Worm (Caenorhabditis elegans) whole organism, young adult: ENCODE results near the gene scav-1.

Source experiments
- B0019.2 ChIP-seq: fragments of 200-800 bp; sonication (Bioruptor generic); conservative IDR thresholded peaks from 2 replicates; pipeline ENCODE4 v1.3.6; 2022; ENCODE audit warnings: missing genetic modification reagents, missing genetic modification characterization, missing compliant biosample characterization
- B0035.1 ChIP-seq: sonication (generic microtip); optimal IDR thresholded peaks from 2 replicates; lab custom pipeline; 2016; ENCODE audit warnings: missing genetic modification characterization, mild to moderate bottlenecking, missing compliant biosample characterization, missing genotype, missing genetic modification reagents
- B0336.3 ChIP-seq: fragments of 200-800 bp; sonication (Bioruptor generic); IDR thresholded peaks from 2 replicates; pipeline ENCODE4 v1.3.6; 2022; ENCODE audit warnings: missing genetic modification characterization, missing compliant biosample characterization
- C17E4.6 ChIP-seq: fragments of 200-800 bp; sonication (Bioruptor generic); IDR thresholded peaks from 2 replicates; pipeline ENCODE4 v1.3.6; 2022; ENCODE audit warnings: missing genetic modification reagents, missing genetic modification characterization, missing compliant biosample characterization
- D2030.7 ChIP-seq: fragments of 200-800 bp; sonication (Bioruptor generic); IDR thresholded peaks from 2 replicates; pipeline ENCODE4 v1.3.6; 2022; ENCODE audit warnings: missing genetic modification reagents, missing genetic modification characterization, missing compliant biosample characterization
- F49E8.2 ChIP-seq: sonication (generic microtip); optimal IDR thresholded peaks from 3 replicates; lab custom pipeline; 2017; ENCODE audit warnings: missing genetic modification characterization, mild to moderate bottlenecking, missing compliant biosample characterization, antibody characterized with exemption, moderate library complexity; ENCODE audit not compliant: insufficient read depth
- T26A5.8 ChIP-seq: sonication (generic microtip); optimal IDR thresholded peaks from 2 replicates; lab custom pipeline; 2016; ENCODE audit warnings: missing genetic modification characterization, missing compliant biosample characterization
- Y53G8AR.9 ChIP-seq: fragments of 200-800 bp; sonication (Bioruptor generic); conservative IDR thresholded peaks from 2 replicates; pipeline ENCODE4 v1.3.6; 2022; ENCODE audit warnings: missing genetic modification reagents, missing genetic modification characterization, missing compliant biosample characterization
- attf-5 ChIP-seq: fragments of 200-800 bp; sonication (Bioruptor generic); optimal IDR thresholded peaks from 2 replicates; lab custom pipeline; 2018; ENCODE audit warnings: mild to moderate bottlenecking, missing genetic modification characterization, missing compliant biosample characterization
- bed-2 ChIP-seq: fragments of 200-800 bp; sonication (Bioruptor generic); IDR thresholded peaks from 2 replicates; pipeline ENCODE4 v1.3.6; 2022; ENCODE audit warnings: missing genetic modification reagents, missing genetic modification characterization, missing compliant biosample characterization
- cebp-1 ChIP-seq, 2 experiments: fragments of 200-800 bp in 1 of 2; sonication (Bioruptor generic) in 1 of 2; sonication (generic microtip) in 1 of 2; IDR thresholded peaks in 1 of 2; optimal IDR thresholded peaks in 1 of 2; 2 replicates each; pipeline versions ENCODE4 v1.3.6 to Lab custom; 2017 to 2022; ENCODE audit warnings: missing compliant biosample characterization in 2 of 2, missing genetic modification characterization in 2 of 2, mild to moderate bottlenecking in 1 of 2, missing genetic modification reagents in 1 of 2, moderate library complexity in 1 of 2
- chd-7 ChIP-seq: sonication (generic microtip); optimal IDR thresholded peaks from 2 replicates; lab custom pipeline; 2016; ENCODE audit warnings: mild to moderate bottlenecking, missing genetic modification characterization, moderate library complexity, missing compliant biosample characterization
- dox-1 ChIP-seq: fragments of 200-800 bp; sonication (Bioruptor generic); IDR thresholded peaks from 2 replicates; pipeline ENCODE4 v1.3.6; 2022; ENCODE audit warnings: missing genetic modification reagents, missing genetic modification characterization, missing compliant biosample characterization
- dpl-1 ChIP-seq: fragments of 150-350 bp; optimal IDR thresholded peaks from 2 replicates; lab custom pipeline; 2014; ENCODE audit warnings: missing biosample characterization, missing genetic modification reagents, missing genetic modification characterization
- efl-1 ChIP-seq: fragments of 150-350 bp; optimal IDR thresholded peaks from 2 replicates; lab custom pipeline; 2014; ENCODE audit warnings: missing biosample characterization, missing genetic modification reagents, missing genetic modification characterization
- ets-4 ChIP-seq: fragments of 200-800 bp; sonication (Bioruptor generic); optimal IDR thresholded peaks from 2 replicates; lab custom pipeline; 2018; ENCODE audit warnings: mild to moderate bottlenecking, missing genetic modification characterization, missing compliant biosample characterization
- fkh-3 ChIP-seq: sonication (generic microtip); optimal IDR thresholded peaks from 2 replicates; lab custom pipeline; 2016; ENCODE audit warnings: mild to moderate bottlenecking, missing genetic modification characterization, missing compliant biosample characterization
- hmg-1.2 ChIP-seq: fragments of 200-800 bp; sonication (Bioruptor generic); IDR thresholded peaks from 2 replicates; pipeline ENCODE4 v1.3.6; 2022; ENCODE audit warnings: missing genetic modification reagents, missing genetic modification characterization, missing compliant biosample characterization
- hsf-1 ChIP-seq: fragments of 200-800 bp; sonication (Bioruptor generic); IDR thresholded peaks from 2 replicates; pipeline ENCODE4 v1.3.6; 2022; ENCODE audit warnings: missing genetic modification reagents, missing genetic modification characterization, missing compliant biosample characterization
- lin-40 ChIP-seq: sonication (generic microtip); optimal IDR thresholded peaks from 2 replicates; lab custom pipeline; 2016; ENCODE audit warnings: missing genetic modification characterization, mild to moderate bottlenecking, missing compliant biosample characterization, missing genotype, missing genetic modification reagents
- lsy-27 ChIP-seq: sonication (generic microtip); optimal IDR thresholded peaks from 2 replicates; lab custom pipeline; 2017; ENCODE audit warnings: missing genetic modification characterization, mild to moderate bottlenecking, missing compliant biosample characterization, antibody characterized with exemption, missing genotype, borderline replicate concordance; ENCODE audit not compliant: insufficient read depth
- madf-6 ChIP-seq: fragments of 200-800 bp; sonication (Bioruptor generic); IDR thresholded peaks from 2 replicates; pipeline ENCODE4 v1.3.6; 2022; ENCODE audit warnings: missing genetic modification reagents, missing genetic modification characterization, missing compliant biosample characterization
- madf-8 ChIP-seq: fragments of 200-800 bp; sonication (Bioruptor generic); conservative IDR thresholded peaks from 2 replicates; pipeline ENCODE4 v1.3.6; 2022; ENCODE audit warnings: missing genetic modification reagents, missing genetic modification characterization, missing compliant biosample characterization
- mcd-1 ChIP-seq: fragments of 200-800 bp; sonication (Bioruptor generic); IDR thresholded peaks from 2 replicates; pipeline ENCODE4 v1.3.6; 2022; ENCODE audit warnings: missing genetic modification reagents, missing genetic modification characterization, missing compliant biosample characterization
- mes-4 ChIP-seq: sonication (generic microtip); optimal IDR thresholded peaks from 2 replicates; lab custom pipeline; 2016; ENCODE audit warnings: missing genotype, missing genetic modification characterization, missing compliant biosample characterization
- nfya-2 ChIP-seq: fragments of 200-800 bp; sonication (Bioruptor generic); IDR thresholded peaks from 2 replicates; pipeline ENCODE4 v1.3.6; 2022; ENCODE audit warnings: missing genetic modification reagents, missing genetic modification characterization, missing compliant biosample characterization
- nhr-80 ChIP-seq: sonication (generic microtip); optimal IDR thresholded peaks from 2 replicates; lab custom pipeline; 2016; ENCODE audit warnings: missing genetic modification characterization, missing compliant biosample characterization
- pbrm-1 ChIP-seq: fragments of 200-800 bp; sonication (Bioruptor generic); IDR thresholded peaks from 2 replicates; pipeline ENCODE4 v1.3.6; 2022; ENCODE audit warnings: missing genetic modification reagents, missing genetic modification characterization, missing compliant biosample characterization
- rcor-1 ChIP-seq: fragments of 200-800 bp; sonication (Bioruptor generic); IDR thresholded peaks from 2 replicates; pipeline ENCODE4 v1.3.6; 2022; ENCODE audit warnings: missing genetic modification reagents, missing genetic modification characterization, missing compliant biosample characterization
- snpc-3.4 ChIP-seq: sonication (generic microtip); optimal IDR thresholded peaks from 2 replicates; lab custom pipeline; 2017; ENCODE audit warnings: missing genetic modification characterization, mild to moderate bottlenecking, missing compliant biosample characterization, antibody characterized with exemption, moderate library complexity, missing genotype, missing genetic modification reagents
- snpc-4 ChIP-seq, 5 experiments: fragments of 150-350 bp in 1 of 5; sonication (generic microtip) in 4 of 5; optimal IDR thresholded peaks; 2 replicates each; lab custom pipeline; 2014 to 2018; ENCODE audit warnings: missing genetic modification characterization in 5 of 5, missing biosample characterization in 3 of 5, antibody characterized with exemption in 2 of 5, mild to moderate bottlenecking in 2 of 5, missing compliant biosample characterization in 2 of 5, missing genotype in 2 of 5, moderate library complexity in 2 of 5, missing genetic modification reagents in 1 of 5
- somi-1 ChIP-seq: fragments of 200-800 bp; sonication (Bioruptor generic); optimal IDR thresholded peaks from 2 replicates; lab custom pipeline; 2018; ENCODE audit warnings: mild to moderate bottlenecking, missing genetic modification characterization, missing compliant biosample characterization
- sptf-2 ChIP-seq: fragments of 200-800 bp; sonication (Bioruptor generic); optimal IDR thresholded peaks from 2 replicates; lab custom pipeline; 2018; ENCODE audit warnings: mild to moderate bottlenecking, missing genetic modification characterization, missing compliant biosample characterization
- tlf-1 ChIP-seq: fragments of 200-800 bp; sonication (Bioruptor generic); optimal IDR thresholded peaks from 2 replicates; lab custom pipeline; 2018; ENCODE audit warnings: mild to moderate bottlenecking, missing genetic modification characterization, missing compliant biosample characterization
- unc-130 ChIP-seq: sonication (generic microtip); optimal IDR thresholded peaks from 2 replicates; lab custom pipeline; 2016; ENCODE audit warnings: missing genetic modification reagents, missing genetic modification characterization, missing compliant biosample characterization
- xnd-1 ChIP-seq: sonication (generic microtip); optimal IDR thresholded peaks from 2 replicates; lab custom pipeline; 2016; ENCODE audit warnings: missing genotype, missing genetic modification reagents, missing genetic modification characterization, missing compliant biosample characterization
- zfh-2 ChIP-seq: fragments of 200-800 bp; sonication (Bioruptor generic); conservative IDR thresholded peaks from 2 replicates; pipeline ENCODE4 v1.3.6; 2022; ENCODE audit warnings: missing genetic modification reagents, missing genetic modification characterization, missing compliant biosample characterization
- zim-3 ChIP-seq: sonication (generic microtip); optimal IDR thresholded peaks from 2 replicates; lab custom pipeline; 2017; ENCODE audit warnings: mild to moderate bottlenecking, missing genetic modification characterization, moderate library complexity, missing compliant biosample characterization
- ztf-25 ChIP-seq: fragments of 200-800 bp; sonication (Bioruptor generic); IDR thresholded peaks from 2 replicates; pipeline ENCODE4 v1.3.6; 2022; ENCODE audit warnings: missing genetic modification reagents, missing genetic modification characterization, missing compliant biosample characterization

The scav-1 gene

DNA sequence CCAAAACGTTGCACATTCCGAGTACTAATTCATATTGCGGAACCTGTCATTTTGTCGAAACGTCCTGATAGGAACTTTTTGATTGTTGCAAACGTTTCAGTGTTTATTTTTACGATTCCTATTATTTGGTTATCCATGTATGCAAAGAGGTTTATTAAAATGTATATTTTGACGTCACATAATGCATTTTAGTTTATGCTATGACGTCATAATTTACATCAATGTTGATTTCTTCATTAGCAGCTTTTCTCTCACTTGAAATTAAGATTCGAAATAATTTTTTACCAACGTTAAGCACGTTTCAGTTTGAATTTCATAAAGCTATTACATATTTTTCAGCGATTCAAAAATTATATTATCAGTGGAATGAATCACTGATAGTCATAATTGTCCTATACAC is 33.8 kb downstream of the scav-1 start:
- TF ChIP-seq fkh-3 (tag; lab: Kevin White, UChicago) (no peak), B0019.2 (GFP tag; lab: Robert Waterston, UW) (no peak), ztf-25 (no peak), mcd-1 (no peak)
- TF ChIP-seq, all 124 proteins: peak for 0

DNA sequence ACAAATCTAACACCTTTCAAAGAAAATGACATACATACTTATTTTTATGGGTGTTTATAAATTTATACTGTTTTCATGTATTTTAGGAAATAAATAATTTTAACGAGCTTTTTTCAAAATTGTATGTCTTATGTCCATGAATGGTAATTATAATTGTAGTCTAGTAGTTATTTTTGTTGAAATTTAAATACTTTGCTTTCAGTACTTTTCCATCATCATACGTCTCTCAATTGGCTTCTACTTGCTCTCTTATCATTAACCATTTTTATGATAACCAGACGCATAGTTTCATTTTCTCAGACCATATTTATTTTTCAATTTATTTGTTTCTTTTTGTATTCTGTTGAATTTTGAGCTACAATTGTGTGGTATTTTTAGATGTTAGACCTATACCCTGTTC is 34.9 kb downstream of the scav-1 start, which contains the start of gene F35C8.5:
Gene F35C8.5 (plus strand): TSS at position 377 of the 400 bp plus-strand sequence.
- TF ChIP-seq nhr-80 (tag; lab: Kevin White, UChicago) (peak; percentile 58), xnd-1 (tag; lab: Kevin White, UChicago) (no peak), pbrm-1 (GFP tag; lab: Robert Waterston, UW) (no peak), mes-4 (no peak)

DNA sequence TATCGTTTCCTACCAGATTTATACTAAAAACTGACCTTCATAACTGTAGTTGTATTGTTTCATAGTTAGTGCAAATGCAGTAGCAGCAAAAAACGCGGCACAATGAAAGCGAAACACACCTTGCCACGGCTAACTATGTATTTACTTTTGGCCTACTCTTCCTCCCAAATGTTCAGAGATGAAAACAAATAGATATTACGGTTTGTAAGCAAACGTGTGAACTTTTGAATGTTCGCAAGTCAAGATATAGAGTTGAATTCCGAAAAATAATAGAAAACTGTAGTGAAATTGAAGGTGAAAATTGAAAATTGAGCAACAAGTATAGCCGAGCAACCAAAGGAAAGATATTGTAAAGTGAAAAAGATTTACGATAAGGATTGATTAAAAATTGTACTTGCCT is 36.2 kb downstream of the scav-1 start, which contains the start of gene chtl-1:
Gene chtl-1 (minus strand): TSS at position 101 of the 400 bp plus-strand sequence.
- no peak for TF ChIP-seq T26A5.8 (tag; lab: Kevin White, UChicago)
- no peak for TF ChIP-seq xnd-1 (tag; lab: Kevin White, UChicago)
- no peak for TF ChIP-seq hsf-1
- TF ChIP-seq D2030.7 (GFP tag; lab: Robert Waterston, UW) = no peak
- no peak for TF ChIP-seq B0035.1 (tag; lab: Kevin White, UChicago)
- no peak for TF ChIP-seq ets-4

DNA sequence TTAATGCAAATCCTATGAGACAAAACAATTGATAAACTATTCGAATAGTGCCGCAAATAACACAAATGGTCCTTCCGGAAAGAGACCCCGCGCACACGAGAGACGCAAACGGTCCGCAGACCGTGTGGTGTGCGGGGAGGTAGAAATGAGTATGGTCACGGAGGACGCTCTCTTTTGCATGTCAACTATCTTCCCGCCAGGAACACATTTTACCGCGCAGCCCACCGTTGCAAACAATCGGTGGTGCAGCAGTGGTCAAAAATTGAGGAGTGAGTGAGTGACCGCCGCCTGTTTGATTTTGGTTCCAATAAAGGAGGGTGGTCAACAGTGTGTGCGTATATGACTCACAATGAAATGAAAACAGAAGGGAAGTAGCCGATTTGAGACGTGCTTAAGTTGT is 39.7 kb downstream of the scav-1 start:
- TF ChIP-seq hmg-1.2 (GFP tag; lab: Robert Waterston, UW) = peak; percentile 52; the same call in 1 of the 2 replicates
- peak; percentile 76 for TF ChIP-seq madf-6 (GFP tag; lab: Robert Waterston, UW)
- peak; percentile 18 for TF ChIP-seq dpl-1 (GFP tag; lab: Kevin White, UChicago)
- TF ChIP-seq zfh-2 (GFP tag; lab: Robert Waterston, UW) = 0 out of 2 replicates have a peak, but pooled peaks have one; percentile 36
- no peak for TF ChIP-seq unc-130
- TF ChIP-seq snpc-3.4 (tag; lab: Kevin White, UChicago) = no peak
- TF ChIP-seq somi-1 (GFP tag; lab: Kevin White, UChicago) = no peak
- TF ChIP-seq chd-7 (tag; lab: Kevin White, UChicago) = no peak
- 0 out of 2 replicates have a peak, but pooled peaks have one; percentile 27 for TF ChIP-seq dox-1
- TF ChIP-seq madf-8 (GFP tag; lab: Robert Waterston, UW) = peak; percentile 15; the same call in 1 of the 2 replicates
- TF ChIP-seq ztf-25 = 0 out of 2 replicates have a peak, but pooled peaks have one; percentile 29
- peak; percentile 74 for TF ChIP-seq efl-1

DNA sequence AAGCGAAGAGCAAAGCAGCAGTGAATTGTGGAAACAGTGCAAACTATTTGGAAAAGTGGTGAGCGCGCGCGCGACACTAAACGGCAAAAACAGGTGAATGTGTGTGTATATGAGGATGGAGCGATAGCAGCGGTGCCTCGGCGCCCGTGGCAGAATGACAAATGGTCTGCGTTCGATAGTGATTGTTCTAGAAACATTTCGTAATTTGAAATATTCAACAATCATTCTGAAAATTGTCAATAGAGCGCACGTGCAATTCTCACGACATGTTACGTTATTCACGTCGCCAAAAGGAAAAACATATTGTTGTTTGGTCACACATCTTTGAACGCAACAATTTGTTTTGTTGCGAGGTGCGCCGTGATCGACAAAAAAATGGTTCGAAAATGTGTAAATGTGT is 45.1 kb downstream of the scav-1 start:
- no peak for TF ChIP-seq xnd-1 (tag; lab: Kevin White, UChicago)
- peak; percentile 60 for TF ChIP-seq B0336.3 (GFP tag; lab: Robert Waterston, UW)
- no peak for TF ChIP-seq dpl-1 (GFP tag; lab: Kevin White, UChicago)
- no peak for TF ChIP-seq nfya-2 (GFP tag; lab: Robert Waterston, UW)
- peak; percentile 15 for TF ChIP-seq attf-5 (GFP tag; lab: Kevin White, UChicago)
- TF ChIP-seq zim-3 (tag; lab: Kevin White, UChicago) = no peak
- no peak for TF ChIP-seq rcor-1 (GFP tag; lab: Robert Waterston, UW)
- TF ChIP-seq Y53G8AR.9 (GFP tag; lab: Robert Waterston, UW) = no peak
- peak; percentile 61 for TF ChIP-seq nhr-80 (tag; lab: Kevin White, UChicago)
- TF ChIP-seq cebp-1 (GFP tag; IDR thresholded peaks at IDR 0.05; lab: Robert Waterston, UW) = peak; percentile 71
- TF ChIP-seq cebp-1 (tag; optimal IDR thresholded peaks at IDR 0.05; lab: Kevin White, UChicago) = peak; percentile 89
- TF ChIP-seq T26A5.8 (tag; lab: Kevin White, UChicago) = no peak
- peak; percentile 14 for TF ChIP-seq lin-40 (tag; lab: Kevin White, UChicago)
- TF ChIP-seq fkh-3 (tag; lab: Kevin White, UChicago) = no peak
- TF ChIP-seq sptf-2 (GFP tag; lab: Kevin White, UChicago) = no peak
- TF ChIP-seq lsy-27 (tag; lab: Kevin White, UChicago) = no peak
- no peak for TF ChIP-seq snpc-4 (GFP tag; optimal IDR thresholded peaks at IDR 0.05; lab: Kevin White, UChicago)
- TF ChIP-seq snpc-4 (tag; optimal IDR thresholded peaks at IDR 0.05; lab: Kevin White, UChicago) = peak in 1 of 4 experiments; percentile 38
- TF ChIP-seq tlf-1 (GFP tag; lab: Kevin White, UChicago) = no peak
- no peak for TF ChIP-seq mcd-1
- no peak for TF ChIP-seq C17E4.6 (GFP tag; lab: Robert Waterston, UW)
- TF ChIP-seq F49E8.2 = no peak
- TF ChIP-seq bed-2 (GFP tag; lab: Robert Waterston, UW) = no peak
